Worm (Caenorhabditis elegans) whole organism, dauer: ENCODE measurements around the gene B0244.7.

Experiments
- unc-62 ChIP-seq: sonication (generic microtip); optimal IDR thresholded peaks from 2 replicates; lab custom pipeline; 2017; ENCODE audit warnings: missing biosample characterization, missing genetic modification reagents, missing genetic modification characterization

Gene B0244.7

ce11 chrIII:5730980-5731636 lies at the start of gene B0244.7, which contains the start of gene B0244.9:
Gene B0244.7 (plus strand): TSS chrIII:5731501.
Gene B0244.9 (minus strand): TSS chrIII:5731030.
- no peak for TF ChIP-seq unc-62 (GFP tag; lab: Kevin White, UChicago)

DNA sequence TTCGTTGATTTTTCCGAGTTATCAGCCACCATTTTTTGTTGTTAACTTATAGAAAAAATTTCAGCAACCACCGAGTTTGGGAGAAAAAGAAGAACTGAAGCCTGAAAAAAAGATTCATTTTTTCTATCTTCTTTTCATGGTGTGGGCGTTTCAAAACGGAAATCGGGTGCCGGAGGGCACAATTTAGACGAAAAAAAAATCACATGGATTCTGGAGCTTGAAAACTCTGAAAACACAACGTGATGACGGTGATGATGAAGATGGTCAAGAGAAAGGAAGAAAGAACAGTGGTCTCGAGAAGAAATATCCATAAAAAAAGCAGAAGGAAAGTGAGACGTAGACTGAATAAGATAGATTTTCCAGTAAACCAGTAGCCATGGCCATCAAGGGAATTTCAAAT lies 47.3 kb upstream of the B0244.7 start, which contains the start of gene rcan-1:
Gene rcan-1 (minus strand): TSS at position 101 of the 400 bp plus-strand sequence.
- no peak for TF ChIP-seq unc-62 (GFP tag; lab: Kevin White, UChicago)

DNA sequence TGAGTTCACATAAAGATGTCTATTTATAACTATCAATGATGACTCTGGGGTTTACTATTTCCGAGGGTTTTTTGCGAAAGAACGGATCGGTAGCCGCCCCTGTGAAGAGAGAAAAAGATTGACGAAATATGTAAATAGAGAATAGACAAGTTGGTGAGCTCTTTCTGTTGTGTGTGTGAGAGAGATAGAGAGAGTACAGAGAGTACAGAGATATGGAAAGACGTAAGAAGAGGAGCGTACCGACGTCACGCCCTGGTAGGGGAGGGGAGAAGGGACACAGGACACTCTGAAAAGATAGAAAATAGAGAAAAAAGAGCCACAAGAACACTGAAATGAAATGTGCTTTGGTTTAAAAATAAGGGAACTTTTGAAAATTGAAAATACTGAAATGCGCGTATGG lies 43.1 kb upstream of the B0244.7 start:
- no peak for TF ChIP-seq unc-62 (GFP tag; lab: Kevin White, UChicago)

DNA sequence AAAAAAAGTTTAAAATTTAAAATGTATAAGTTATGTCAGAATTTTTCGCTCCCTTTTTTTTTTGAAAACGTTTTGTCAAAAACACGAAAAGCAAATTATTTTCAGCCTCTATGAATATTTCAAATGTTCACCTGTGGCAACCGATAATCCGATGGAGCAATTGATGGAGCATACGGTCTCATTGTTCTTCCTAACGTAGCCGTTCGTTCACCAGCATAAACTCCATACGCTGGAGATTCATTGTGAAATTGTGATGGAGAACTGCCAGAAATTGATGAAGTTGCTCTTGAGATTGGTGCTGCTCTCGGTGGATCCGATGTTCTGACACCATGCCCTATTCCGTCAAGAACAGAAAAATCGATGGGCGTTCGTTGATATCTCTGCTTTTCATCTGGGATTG lies 39.5 kb upstream of the B0244.7 start:
- TF ChIP-seq unc-62 (GFP tag; lab: Kevin White, UChicago) = no peak

DNA sequence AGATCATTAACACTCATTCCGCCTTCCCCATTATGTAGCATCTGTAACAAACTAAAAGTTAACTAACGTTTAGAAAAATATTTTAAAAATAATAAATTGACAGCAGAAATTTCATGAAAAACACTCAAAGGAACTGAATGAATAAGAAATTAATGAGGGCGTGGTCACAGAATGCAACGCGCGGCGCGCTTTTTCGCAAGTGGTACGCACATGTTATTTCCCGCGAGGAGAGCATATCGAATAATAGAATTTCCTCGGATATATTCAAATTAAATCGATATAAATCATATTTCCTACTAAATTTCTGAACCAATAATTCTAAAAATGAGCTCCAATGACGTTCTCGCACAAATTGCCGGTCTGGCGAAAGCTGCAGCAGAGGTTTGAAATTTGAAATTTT lies 38.6 kb upstream of the B0244.7 start, which contains the start of the genes abi-1 and arle-14:
Gene abi-1 (minus strand): TSS at position 51 of the 400 bp plus-strand sequence.
Gene arle-14 (plus strand): TSS at position 217 of the 400 bp plus-strand sequence.
- no peak for TF ChIP-seq unc-62 (GFP tag; lab: Kevin White, UChicago)

DNA sequence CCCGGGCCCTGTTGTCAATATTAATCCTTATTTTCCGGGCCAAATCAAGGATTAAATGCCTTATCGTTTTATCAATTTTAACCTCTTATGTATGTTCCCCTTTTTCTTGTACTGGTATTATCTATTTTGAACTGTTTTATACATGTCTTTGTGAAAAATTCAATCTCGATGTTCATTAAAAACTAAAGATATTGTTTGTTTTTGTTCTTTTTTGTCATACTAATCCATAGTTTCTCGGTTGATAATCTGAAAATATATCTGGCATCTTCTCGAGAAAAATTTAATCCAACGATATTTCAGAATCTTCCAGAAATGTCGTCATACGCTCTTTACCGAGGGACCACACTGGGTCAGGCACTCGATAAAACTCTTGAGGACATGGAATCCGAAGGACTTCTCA lies 37.6 kb upstream of the B0244.7 start, which contains the start of gene B0336.13:
Gene B0336.13 (plus strand): TSS at position 301 of the 400 bp plus-strand sequence.
- no peak for TF ChIP-seq unc-62 (GFP tag; lab: Kevin White, UChicago)

DNA sequence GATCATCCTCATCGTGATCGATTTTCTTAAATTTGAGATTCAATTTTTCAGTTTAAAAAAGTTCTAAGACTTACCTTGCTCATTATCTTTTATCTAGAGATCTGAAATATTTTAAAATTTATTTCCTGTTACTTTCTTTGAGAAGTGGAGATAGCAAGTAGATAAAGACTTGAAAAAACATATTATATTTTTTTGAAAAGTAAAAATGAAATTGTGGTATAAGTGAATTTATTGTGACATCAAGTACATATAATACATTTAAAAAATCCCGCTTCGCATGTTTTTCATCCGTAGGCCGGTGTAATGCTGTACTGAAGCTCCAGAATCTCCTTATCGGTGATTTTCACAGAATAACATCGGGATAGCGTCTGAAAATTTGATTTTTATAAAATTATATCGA lies 34.0 kb upstream of the B0244.7 start, which contains the start of gene B0336.7:
Gene B0336.7 (minus strand): TSS at position 101 of the 400 bp plus-strand sequence.
- no peak for TF ChIP-seq unc-62 (GFP tag; lab: Kevin White, UChicago)

ce11 chrIII:5697963-5698730 lies 33.2 kb upstream of the B0244.7 start, which contains the start of the genes lgg-3 and rgs-5:
Gene lgg-3 (minus strand): TSS chrIII:5698013.
Gene rgs-5 (plus strand): TSS chrIII:5698555.
- TF ChIP-seq unc-62 (GFP tag; lab: Kevin White, UChicago) = no peak

- TF ChIP-seq unc-62 (GFP tag; lab: Kevin White, UChicago) = no peak
These were observed 29.8 kb upstream of the B0244.7 start for ce11 chrIII:5701491-5701890.

DNA sequence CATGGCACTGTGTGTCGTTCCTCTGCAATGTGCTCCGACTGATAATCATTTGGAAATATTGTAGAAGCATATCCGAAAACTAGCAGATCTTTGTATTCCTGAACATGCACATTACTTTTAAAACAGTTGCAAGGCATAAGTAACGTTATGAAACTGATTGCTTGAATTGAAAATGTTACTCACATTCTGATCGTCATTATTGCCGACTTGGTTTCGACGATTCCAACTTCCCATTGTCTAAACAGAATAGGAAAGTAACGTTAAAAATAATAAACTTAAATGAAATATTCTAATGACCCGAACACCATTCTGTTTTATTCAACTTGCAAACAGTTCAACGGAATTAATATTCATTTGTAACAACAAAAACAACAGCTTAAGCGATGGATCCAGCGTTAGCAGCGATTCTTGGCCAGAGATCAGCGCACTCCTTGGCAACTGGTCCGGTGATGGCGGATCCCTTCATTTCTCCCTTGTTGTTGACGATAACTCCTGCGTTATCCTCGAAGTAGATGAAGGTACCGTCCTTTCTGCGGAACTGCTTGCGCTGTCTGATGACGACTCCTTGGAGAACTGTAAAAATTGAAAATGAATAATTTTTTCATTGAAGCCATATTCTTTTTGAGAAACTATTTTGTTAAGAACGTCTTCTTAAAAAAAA lies 25.9 kb upstream of the B0244.7 start, which contains the start of gene swp-1:
Gene swp-1 (minus strand): TSS at position 298 of the 661 bp plus-strand sequence.
- no peak for TF ChIP-seq unc-62 (GFP tag; lab: Kevin White, UChicago)

DNA sequence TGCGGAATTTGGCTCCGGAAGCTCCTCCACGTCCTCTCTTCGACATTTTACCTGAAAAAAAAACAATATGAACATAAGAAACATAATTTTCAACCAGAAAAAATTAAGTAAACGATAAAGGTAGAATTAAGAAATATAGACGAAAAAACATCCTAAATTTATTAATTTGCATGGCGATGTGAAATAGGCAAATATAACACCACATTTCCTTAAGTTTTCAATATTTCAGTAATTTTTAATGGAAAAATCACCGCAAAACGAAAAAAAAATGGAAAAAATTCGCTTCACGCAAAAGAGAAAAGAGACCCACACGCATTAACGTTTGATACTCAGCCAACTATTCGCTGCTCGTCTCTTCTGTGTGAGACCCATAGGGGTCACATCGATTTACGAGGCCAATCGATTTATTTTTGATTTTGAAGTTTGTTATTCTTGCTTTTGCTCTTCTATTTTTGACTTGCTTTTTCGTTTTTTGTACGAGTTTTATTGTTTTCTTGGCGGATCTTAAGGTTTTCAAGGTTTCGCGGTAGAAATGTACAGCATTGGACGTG lies 25.1 kb upstream of the B0244.7 start, which contains the start of gene rpl-23:
Gene rpl-23 (minus strand): TSS at position 51 of the 551 bp plus-strand sequence.
- no peak for TF ChIP-seq unc-62 (GFP tag; lab: Kevin White, UChicago)

ce11 chrIII:5707546-5707945 lies 23.8 kb upstream of the B0244.7 start:
- TF ChIP-seq unc-62 (GFP tag; lab: Kevin White, UChicago) = no peak

DNA sequence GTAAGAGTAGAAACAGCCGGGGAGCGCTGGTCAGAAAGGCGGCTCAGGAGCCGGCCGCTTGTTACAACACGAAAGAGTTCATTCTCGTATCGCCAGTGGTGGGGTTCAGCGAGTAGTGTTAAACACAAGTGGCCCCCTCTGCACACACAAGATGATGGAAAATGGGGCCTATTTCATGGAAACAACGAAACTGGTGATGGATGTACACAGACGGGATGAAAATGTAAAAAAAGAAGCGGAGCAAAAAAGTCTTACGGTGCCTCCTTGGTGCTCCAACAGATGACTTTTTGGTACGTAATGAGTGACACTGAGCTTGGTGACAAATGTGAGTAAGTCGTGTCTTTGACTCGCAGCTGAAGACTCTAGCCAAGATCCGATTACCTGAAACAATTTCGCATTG lies 23.3 kb upstream of the B0244.7 start:
- TF ChIP-seq unc-62 (GFP tag; lab: Kevin White, UChicago) = no peak

- TF ChIP-seq unc-62 (GFP tag; lab: Kevin White, UChicago) = no peak
These were observed 22.1 kb upstream of the B0244.7 start, which contains the start of gene hpo-28 for ce11 chrIII:5709224-5709623. Gene hpo-28 (minus strand): TSS chrIII:5709324.

- no peak for TF ChIP-seq unc-62 (GFP tag; lab: Kevin White, UChicago)
These were observed 21.3 kb upstream of the B0244.7 start, which contains the start of gene B0336.12 for ce11 chrIII:5710045-5710444. Gene B0336.12 (minus strand): TSS chrIII:5710145.
